Worm (Caenorhabditis elegans) whole organism, late embryonic: ENCODE data around the gene srh-4.

Experiments
- dve-1 ChIP-seq: sonication (generic microtip); optimal IDR thresholded peaks from 2 replicates; lab custom pipeline; 2017; ENCODE audit warnings: antibody characterized with exemption, mild to moderate bottlenecking, missing genetic modification characterization, missing compliant biosample characterization
- ets-4 ChIP-seq: sonication (generic microtip); optimal IDR thresholded peaks from 2 replicates; lab custom pipeline; 2016; ENCODE audit warnings: missing genetic modification characterization, missing compliant biosample characterization
- npax-4 ChIP-seq: sonication (generic microtip); optimal IDR thresholded peaks from 2 replicates; lab custom pipeline; 2016; ENCODE audit warnings: missing genetic modification characterization, missing compliant biosample characterization
- pha-4 ChIP-seq: fragments of 150-350 bp; optimal IDR thresholded peaks from 2 replicates; lab custom pipeline; 2018; ENCODE audit warnings: missing biosample characterization, missing genetic modification reagents, missing genetic modification characterization

DNA sequence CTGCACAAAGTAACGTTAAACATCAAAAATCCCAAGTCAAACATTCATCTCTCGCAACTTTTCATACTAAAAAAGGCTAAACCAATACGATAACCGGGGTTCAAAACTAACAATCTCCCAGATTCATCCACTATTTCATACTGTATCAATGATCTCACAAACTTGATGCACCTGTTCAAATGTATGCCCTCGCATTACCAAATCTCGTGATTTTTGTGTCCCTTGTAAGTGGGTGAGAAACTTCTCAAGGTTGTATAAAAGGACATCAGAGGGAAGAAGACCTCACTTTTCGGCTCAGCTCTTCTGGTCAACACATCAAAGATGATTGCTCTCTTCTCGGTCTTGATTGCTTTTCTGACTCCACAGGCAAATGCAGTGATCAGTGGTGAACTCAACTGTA, 33.4 kb downstream of the srh-4 start, which contains the start of gene phat-3:
- no peak for TF ChIP-seq pha-4 (tag; lab: Kevin White, UChicago)
- no peak for TF ChIP-seq npax-4 (tag; lab: Kevin White, UChicago)
- no peak for TF ChIP-seq dve-1 (tag; lab: Kevin White, UChicago)
- no peak for TF ChIP-seq ets-4
